Worm (Caenorhabditis elegans): ENCODE data around the gene nhr-40.

nhr-40 gene

DNA sequence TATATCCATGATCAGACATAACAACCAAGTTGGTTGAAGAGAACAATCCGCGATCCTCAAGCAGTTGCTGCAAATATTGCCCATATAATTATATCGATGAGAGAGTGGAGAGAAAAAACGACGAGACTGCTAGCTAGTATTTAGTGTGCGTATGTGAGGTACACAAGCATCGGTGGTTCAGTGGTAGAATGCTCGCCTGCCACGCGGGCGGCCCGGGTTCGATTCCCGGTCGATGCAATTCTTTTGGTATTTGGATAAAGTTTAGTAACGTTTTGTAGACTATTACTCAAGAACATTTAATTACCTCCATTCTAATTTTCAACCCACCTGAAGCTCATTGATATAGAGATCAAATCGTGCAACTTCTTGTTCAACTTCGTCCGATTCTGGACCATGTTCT, 19.3 kb downstream of the nhr-40 start:
- no peak for TF ChIP-seq unc-62 (GFP tag; optimal IDR thresholded peaks at IDR 0.05)

DNA sequence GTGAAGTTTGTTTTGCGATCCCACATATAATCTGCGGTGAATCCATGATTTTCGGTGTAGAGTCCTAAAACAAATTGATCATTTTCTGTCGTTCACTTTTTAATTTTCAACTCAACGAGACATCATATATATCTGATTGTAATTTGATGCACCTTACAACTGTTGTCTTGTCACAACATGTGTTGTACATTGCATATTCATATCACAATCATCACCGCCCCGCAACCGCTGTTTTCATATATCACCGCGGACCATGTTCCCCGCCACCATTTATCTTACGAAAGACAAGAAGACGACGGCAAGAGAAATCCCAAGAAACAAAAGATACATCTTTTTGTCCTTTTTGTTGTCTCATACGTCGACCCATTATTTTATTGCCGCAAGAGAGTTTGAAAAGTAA, 20.4 kb downstream of the nhr-40 start:
- no peak for TF ChIP-seq unc-62 (GFP tag; optimal IDR thresholded peaks at IDR 0.05)

ce11 chrX:2615626-2616025, 21.8 kb downstream of the nhr-40 start, which contains the start of gene T03G6.3:
Gene T03G6.3, minus strand, starts transcription at chrX:2615726.
- no peak for TF ChIP-seq unc-62 (GFP tag; optimal IDR thresholded peaks at IDR 0.05)

DNA sequence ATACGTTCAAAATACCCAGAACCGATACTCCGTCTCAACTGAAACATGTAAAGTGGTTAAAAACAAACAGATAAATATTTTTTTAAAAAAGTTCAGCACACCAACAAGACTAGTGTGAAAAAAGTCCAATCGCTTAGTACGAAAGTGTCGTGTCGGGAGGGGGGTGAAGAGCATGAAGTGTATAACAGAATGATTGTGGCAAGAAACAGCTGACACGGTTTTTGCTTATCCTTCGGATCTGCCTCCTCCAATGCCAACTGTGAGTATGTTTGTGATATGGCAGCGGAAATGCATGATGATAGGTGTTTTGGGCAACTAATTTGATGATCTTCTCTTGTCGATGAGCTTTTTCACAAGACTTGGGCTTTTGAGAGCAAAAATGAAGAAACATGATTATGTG, 26.5 kb downstream of the nhr-40 start:
- TF ChIP-seq unc-62 (GFP tag; optimal IDR thresholded peaks at IDR 0.05): no peak

DNA sequence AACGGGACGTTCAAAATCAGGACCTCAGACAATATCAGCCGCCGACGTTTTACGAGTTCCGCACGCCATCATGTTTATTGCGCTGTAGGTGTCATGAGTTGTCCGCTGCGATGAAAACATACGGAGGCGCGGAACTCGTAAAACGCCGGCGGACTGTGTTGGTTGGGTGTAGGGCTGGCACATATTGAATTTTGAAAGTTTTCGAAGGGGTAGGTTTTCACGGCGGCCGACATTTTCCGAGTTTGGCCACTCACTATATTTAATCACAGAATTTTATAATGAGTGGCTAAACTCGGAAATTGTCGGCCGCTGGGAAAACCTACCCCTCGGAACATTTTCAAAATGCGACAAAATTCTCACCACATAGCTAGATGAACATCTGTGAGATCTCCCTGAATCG, 32.4 kb downstream of the nhr-40 start:
- no peak for TF ChIP-seq unc-62 (GFP tag; optimal IDR thresholded peaks at IDR 0.05)

DNA sequence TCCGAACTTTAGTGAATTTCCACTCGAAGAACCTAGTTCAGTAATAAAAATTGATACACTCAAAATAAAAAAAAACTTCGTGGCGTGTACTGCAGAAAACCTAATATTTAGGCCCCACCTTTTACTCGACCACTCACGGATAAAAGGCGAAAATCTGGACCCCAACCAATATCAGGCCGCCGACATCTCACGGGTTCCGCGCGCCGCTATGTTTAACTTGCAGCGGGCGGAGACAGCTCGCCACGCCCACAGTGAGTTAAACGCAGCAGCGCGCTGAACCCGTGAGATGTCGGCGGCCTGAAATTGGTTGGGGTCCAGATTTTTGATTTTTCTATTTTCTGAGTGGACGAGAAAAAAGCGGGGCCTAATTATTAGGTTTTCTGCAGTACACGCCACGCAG, 39.1 kb downstream of the nhr-40 start:
- no peak for TF ChIP-seq unc-62 (GFP tag; optimal IDR thresholded peaks at IDR 0.05)

ce11 chrX:2640556-2640955, 46.8 kb downstream of the nhr-40 start:
- TF ChIP-seq unc-62 (GFP tag; optimal IDR thresholded peaks at IDR 0.05): no peak

DNA sequence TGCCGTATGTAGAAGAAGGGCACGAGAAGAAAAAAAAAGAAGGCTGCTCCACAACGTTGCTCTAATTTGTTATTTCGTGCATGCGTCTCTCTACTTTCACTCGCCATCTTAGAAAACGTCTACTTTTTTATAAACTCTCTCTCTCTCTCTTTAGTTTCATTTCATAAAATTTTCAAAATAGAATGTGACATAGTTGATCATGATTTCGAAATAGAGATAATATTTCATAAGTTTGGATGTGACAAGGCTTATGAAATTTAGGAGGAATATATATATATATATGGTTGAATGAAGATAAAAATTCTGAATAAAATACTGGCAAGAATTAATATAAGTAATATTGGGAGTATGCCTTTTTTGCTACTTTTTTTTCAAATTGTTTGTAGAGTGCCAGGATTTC, 47.3 kb downstream of the nhr-40 start:
- no peak for TF ChIP-seq unc-62 (GFP tag; optimal IDR thresholded peaks at IDR 0.05)

DNA sequence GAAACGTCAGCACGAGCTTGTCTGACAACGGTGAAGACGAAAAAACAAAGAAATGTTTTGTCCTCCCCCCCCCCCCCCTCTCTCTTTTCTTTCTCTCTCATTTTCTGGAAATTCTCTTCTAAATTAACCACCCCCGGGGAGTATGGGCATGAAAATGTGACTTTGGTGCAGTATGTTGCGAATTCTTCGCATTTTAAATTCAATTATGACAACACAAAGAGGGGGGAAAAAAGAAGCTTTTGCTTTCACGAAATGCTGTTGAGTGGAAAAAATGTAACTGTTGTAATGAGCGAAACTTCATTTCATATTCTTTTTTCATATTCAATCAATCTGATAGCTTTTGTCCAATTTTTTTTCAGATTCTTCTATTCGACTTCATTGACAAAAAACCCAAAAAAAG, 60.5 kb downstream of the nhr-40 start:
- no peak for TF ChIP-seq unc-62 (GFP tag; optimal IDR thresholded peaks at IDR 0.05)
